Fruit fly (Drosophila melanogaster) whole organism, embryonic: ENCODE measurements around the gene CG43120.

Experiments
- Ada2b ChIP-seq: fragments of 200-800 bp; sonication (Bioruptor generic); IDR thresholded peaks from 2 replicates; pipeline ENCODE4 v1.3.6; 2022; ENCODE audit warnings: missing biosample characterization, missing genetic modification characterization
- Atf-2 ChIP-seq: fragments of 200-800 bp; sonication (Bioruptor generic); optimal IDR thresholded peaks from 2 replicates; lab custom pipeline; 2016; ENCODE audit warnings: missing biosample characterization, missing genetic modification characterization
- B-H1 ChIP-seq: fragments of 200-800 bp; sonication (Bioruptor generic); IDR thresholded peaks from 3 replicates; pipeline ENCODE4 v1.3.6; 2022; ENCODE audit warnings: missing biosample characterization, missing genetic modification characterization
- BEAF-32 ChIP-seq: fragments of 200-800 bp; sonication (Bioruptor generic); optimal IDR thresholded peaks from 3 replicates; lab custom pipeline; 2017; ENCODE audit warnings: missing biosample characterization, missing genetic modification characterization, mild to moderate bottlenecking, moderate library complexity, missing genetic modification reagents
- C15 ChIP-seq: fragments of 200-800 bp; sonication (Bioruptor generic); IDR thresholded peaks from 3 replicates; pipeline ENCODE4 v1.3.6; 2022; ENCODE audit warnings: missing biosample characterization, missing genetic modification characterization
- CG1024 ChIP-seq: fragments of 200-800 bp; sonication (Bioruptor generic); IDR thresholded peaks from 2 replicates; pipeline ENCODE4 v1.3.6; 2022; ENCODE audit warnings: missing biosample characterization, missing genetic modification characterization
- CG10431 ChIP-seq: fragments of 200-800 bp; sonication (Bioruptor generic); optimal IDR thresholded peaks from 3 replicates; lab custom pipeline; 2018; ENCODE audit warnings: missing biosample characterization, mild to moderate bottlenecking, missing genetic modification characterization
- CG10654 ChIP-seq: fragments of 200-800 bp; sonication (Bioruptor generic); optimal IDR thresholded peaks from 2 replicates; lab custom pipeline; 2016; ENCODE audit warnings: missing biosample characterization, missing genetic modification characterization
- CG11695 ChIP-seq: fragments of 200-800 bp; sonication (Bioruptor generic); IDR thresholded peaks from 3 replicates; pipeline ENCODE4 v1.3.6; 2022; ENCODE audit warnings: missing biosample characterization, missing genetic modification characterization
- CG12104 ChIP-seq: fragments of 200-800 bp; sonication (Bioruptor generic); optimal IDR thresholded peaks from 3 replicates; lab custom pipeline; 2016; ENCODE audit warnings: missing biosample characterization, missing genetic modification characterization
- CG13287 ChIP-seq: fragments of 200-800 bp; sonication (Bioruptor generic); IDR thresholded peaks from 2 replicates; pipeline ENCODE4 v1.3.6; 2022; ENCODE audit warnings: missing biosample characterization, missing genetic modification characterization; ENCODE audit not compliant: partially characterized antibody
- CG14965 ChIP-seq: fragments of 200-800 bp; sonication (Bioruptor generic); optimal IDR thresholded peaks from 2 replicates; lab custom pipeline; 2016; ENCODE audit warnings: missing biosample characterization, missing genetic modification characterization, borderline replicate concordance
- CG15011 ChIP-seq: fragments of 200-800 bp; sonication (Bioruptor generic); optimal IDR thresholded peaks from 3 replicates; lab custom pipeline; 2018; ENCODE audit warnings: missing biosample characterization, mild to moderate bottlenecking, missing genetic modification characterization
- CG1647 ChIP-seq: fragments of 200-800 bp; sonication (Bioruptor generic); optimal IDR thresholded peaks from 3 replicates; lab custom pipeline; 2016; ENCODE audit warnings: missing biosample characterization, missing genetic modification characterization
- CG17186 ChIP-seq: fragments of 200-800 bp; sonication (Bioruptor generic); optimal IDR thresholded peaks from 3 replicates; lab custom pipeline; 2017; ENCODE audit warnings: missing biosample characterization, missing genetic modification reagents, missing genetic modification characterization
- CG17361 ChIP-seq: fragments of 200-800 bp; sonication (Bioruptor generic); IDR thresholded peaks from 3 replicates; pipeline ENCODE4 v1.3.6; 2022; ENCODE audit warnings: missing biosample characterization, missing genetic modification characterization
- CG18011 ChIP-seq: fragments of 200-800 bp; sonication (Bioruptor generic); optimal IDR thresholded peaks from 2 replicates; lab custom pipeline; 2017; ENCODE audit warnings: missing biosample characterization, missing genetic modification characterization, mild to moderate bottlenecking, moderate library complexity, missing genotype
- CG18476 ChIP-seq: fragments of 200-800 bp; sonication (Bioruptor generic); optimal IDR thresholded peaks from 2 replicates; lab custom pipeline; 2016; ENCODE audit warnings: missing biosample characterization, mild to moderate bottlenecking, missing genetic modification characterization
- CG30020 ChIP-seq: fragments of 200-800 bp; optimal IDR thresholded peaks from 2 replicates; lab custom pipeline; 2019; ENCODE audit warnings: missing biosample characterization, mild to moderate bottlenecking, missing genetic modification characterization, moderate library complexity
- CG31388 ChIP-seq: fragments of 200-800 bp; sonication (Bioruptor generic); optimal IDR thresholded peaks from 2 replicates; lab custom pipeline; 2016; ENCODE audit warnings: missing biosample characterization, missing genetic modification characterization
- CG4424 ChIP-seq: fragments of 200-800 bp; sonication (Bioruptor generic); optimal IDR thresholded peaks from 3 replicates; lab custom pipeline; 2016; ENCODE audit warnings: missing biosample characterization, missing genetic modification characterization
- CG6272 ChIP-seq: fragments of 200-800 bp; sonication (Bioruptor generic); IDR thresholded peaks from 2 replicates; pipeline ENCODE4 v1.3.6; 2022; ENCODE audit warnings: missing biosample characterization, missing genetic modification characterization
- CG8478 ChIP-seq: fragments of >200 bp; optimal IDR thresholded peaks from 2 replicates; lab custom pipeline; 2018
- CG9609 ChIP-seq: fragments of 200-800 bp; sonication (Bioruptor generic); optimal IDR thresholded peaks from 3 replicates; lab custom pipeline; 2016; ENCODE audit warnings: missing biosample characterization, missing genetic modification characterization
- CG9817 ChIP-seq: fragments of 200-800 bp; sonication (Bioruptor generic); optimal IDR thresholded peaks from 2 replicates; lab custom pipeline; 2018; ENCODE audit warnings: missing biosample characterization, mild to moderate bottlenecking, missing genetic modification characterization, moderate library complexity
- Ets97D ChIP-seq: fragments of 200-800 bp; sonication (Bioruptor generic); optimal IDR thresholded peaks from 3 replicates; lab custom pipeline; 2016; ENCODE audit warnings: missing biosample characterization, missing genetic modification characterization
- Gug ChIP-seq: fragments of 200-800 bp; sonication (Bioruptor generic); IDR thresholded peaks from 4 replicates; pipeline ENCODE4 v1.3.6; 2022; ENCODE audit warnings: missing biosample characterization, missing genetic modification characterization
- Jarid2 ChIP-seq: fragments of 200-800 bp; sonication (Bioruptor generic); optimal IDR thresholded peaks from 3 replicates; lab custom pipeline; 2017; ENCODE audit warnings: mild to moderate bottlenecking, missing biosample characterization, missing genetic modification reagents, missing genetic modification characterization
- MTF-1 ChIP-seq: fragments of 200-800 bp; sonication (Bioruptor generic); optimal IDR thresholded peaks from 2 replicates; lab custom pipeline; 2018; ENCODE audit warnings: missing biosample characterization, mild to moderate bottlenecking, missing genetic modification characterization, borderline replicate concordance
- Meics ChIP-seq: fragments of 200-800 bp; sonication (Bioruptor generic); optimal IDR thresholded peaks from 2 replicates; lab custom pipeline; 2017; ENCODE audit warnings: missing biosample characterization, mild to moderate bottlenecking, missing genetic modification characterization
- Nf-YA ChIP-seq: fragments of 200-800 bp; sonication (Bioruptor generic); IDR thresholded peaks from 2 replicates; pipeline ENCODE4 v1.3.6; 2022; ENCODE audit warnings: missing biosample characterization, missing genetic modification characterization
- Ssrp ChIP-seq: fragments of 200-800 bp; sonication (Bioruptor generic); optimal IDR thresholded peaks from 2 replicates; lab custom pipeline; 2018; ENCODE audit warnings: missing biosample characterization, mild to moderate bottlenecking, missing genetic modification characterization, moderate library complexity
- TFAM ChIP-seq: fragments of 200-800 bp; sonication (Bioruptor generic); optimal IDR thresholded peaks from 2 replicates; lab custom pipeline; 2017; ENCODE audit warnings: missing biosample characterization, missing genetic modification characterization, inconsistent platforms
- Taf1 ChIP-seq: fragments of 200-800 bp; sonication (Bioruptor generic); IDR thresholded peaks from 2 replicates; pipeline ENCODE4 v1.3.6; 2022; ENCODE audit warnings: missing biosample characterization, missing genetic modification characterization
- Tbp ChIP-seq: fragments of >200 bp; optimal IDR thresholded peaks from 2 replicates; lab custom pipeline; 2018; ENCODE audit warnings: missing biosample characterization, missing genetic modification characterization
- Usf ChIP-seq: fragments of 200-800 bp; sonication (Bioruptor generic); optimal IDR thresholded peaks from 2 replicates; lab custom pipeline; 2017; ENCODE audit warnings: missing genotype, missing biosample characterization, missing genetic modification characterization
- al ChIP-seq: fragments of 200-800 bp; sonication (Bioruptor generic); IDR thresholded peaks from 2 replicates; pipeline ENCODE4 v1.3.6; 2022; ENCODE audit warnings: missing biosample characterization, missing genetic modification characterization
- ap ChIP-seq: fragments of 200-800 bp; sonication (Bioruptor generic); IDR thresholded peaks from 2 replicates; pipeline ENCODE4 v1.3.6; 2022; ENCODE audit warnings: missing biosample characterization, missing genetic modification characterization
- bsh ChIP-seq, 2 experiments: fragments of 200-800 bp; sonication (Bioruptor generic); optimal IDR thresholded peaks; 2 replicates each; lab custom pipeline; 2017 to 2018; ENCODE audit warnings: mild to moderate bottlenecking in 2 of 2, missing biosample characterization in 2 of 2, missing genetic modification characterization in 2 of 2, moderate library complexity in 1 of 2
- crol ChIP-seq: fragments of 200-800 bp; sonication (Bioruptor generic); IDR thresholded peaks from 2 replicates; pipeline ENCODE4 v1.3.6; 2022; ENCODE audit warnings: missing biosample characterization, missing genetic modification characterization
- emc ChIP-seq: fragments of 200-800 bp; sonication (Bioruptor generic); optimal IDR thresholded peaks from 2 replicates; lab custom pipeline; 2016; ENCODE audit warnings: missing biosample characterization, missing genetic modification characterization
- fd102C ChIP-seq: fragments of 200-800 bp; sonication (Bioruptor generic); optimal IDR thresholded peaks from 2 replicates; lab custom pipeline; 2018; ENCODE audit warnings: missing biosample characterization, mild to moderate bottlenecking, missing genetic modification characterization, moderate library complexity
- ken ChIP-seq: fragments of 200-800 bp; sonication (Bioruptor generic); IDR thresholded peaks from 3 replicates; pipeline ENCODE4 v1.3.6; 2022; ENCODE audit warnings: missing biosample characterization, missing genetic modification characterization
- kni ChIP-seq: fragments of 200-800 bp; sonication (Bioruptor generic); optimal IDR thresholded peaks from 3 replicates; lab custom pipeline; 2017; ENCODE audit warnings: mild to moderate bottlenecking, missing biosample characterization, missing genetic modification reagents, missing genetic modification characterization
- lab ChIP-seq: fragments of 200-800 bp; sonication (Bioruptor generic); optimal IDR thresholded peaks from 3 replicates; lab custom pipeline; 2017; ENCODE audit warnings: missing biosample characterization, missing genetic modification characterization, mild to moderate bottlenecking, moderate library complexity, missing genetic modification reagents
- mirr ChIP-seq: fragments of 200-800 bp; sonication (Bioruptor generic); optimal IDR thresholded peaks from 3 replicates; lab custom pipeline; 2018; ENCODE audit warnings: missing biosample characterization, mild to moderate bottlenecking, missing genetic modification characterization
- repo ChIP-seq: fragments of 200-800 bp; sonication (Bioruptor generic); optimal IDR thresholded peaks from 2 replicates; lab custom pipeline; 2016; ENCODE audit warnings: missing biosample characterization, missing genetic modification characterization
- stc ChIP-seq: fragments of 200-800 bp; sonication (Bioruptor generic); IDR thresholded peaks from 2 replicates; pipeline ENCODE4 v1.3.6; 2022; ENCODE audit warnings: missing biosample characterization, missing genetic modification characterization
- toy ChIP-seq: fragments of 200-800 bp; sonication (Bioruptor generic); IDR thresholded peaks from 2 replicates; pipeline ENCODE4 v1.3.6; 2022; ENCODE audit warnings: missing biosample characterization, missing genetic modification characterization
- trh ChIP-seq: fragments of 200-800 bp; sonication (Bioruptor generic); optimal IDR thresholded peaks from 2 replicates; lab custom pipeline; 2016; ENCODE audit warnings: missing biosample characterization, missing genetic modification characterization
- unc-4 ChIP-seq: fragments of 200-800 bp; sonication (Bioruptor generic); IDR thresholded peaks from 2 replicates; pipeline ENCODE4 v1.3.6; 2022; ENCODE audit warnings: missing biosample characterization, missing genetic modification characterization; ENCODE audit not compliant: partially characterized antibody
- vvl ChIP-seq: fragments of 200-800 bp; sonication (Bioruptor generic); IDR thresholded peaks from 2 replicates; pipeline ENCODE4 v1.3.6; 2022; ENCODE audit warnings: missing biosample characterization, missing genetic modification characterization

CG43120 gene

dm6 chr3L:14335880-14336279 lies 45.8 kb upstream of the CG43120 start (continued):
- TF ChIP-seq CG14965: no peak
- peak; percentile 1 for TF ChIP-seq CG9817 (tag; lab: Kevin White, UChicago)
- TF ChIP-seq CG9609 (GFP tag; lab: Kevin White, UChicago): no peak
- TF ChIP-seq CG10654 (GFP tag; lab: Kevin White, UChicago): peak; percentile 30
- peak; percentile 66 for TF ChIP-seq toy (GFP tag; lab: Robert Waterston, UW)
- TF ChIP-seq Taf1 (GFP tag; lab: Robert Waterston, UW): peak; percentile 78
- no peak for TF ChIP-seq Atf-2 (GFP tag; lab: Kevin White, UChicago)
- no peak for TF ChIP-seq stc (GFP tag; lab: Robert Waterston, UW)
- no peak for TF ChIP-seq fd102C
- peak; percentile 55; the same call in 2 of the 3 replicates for TF ChIP-seq B-H1 (GFP tag; lab: Robert Waterston, UW)
- no peak for TF ChIP-seq Ssrp (tag; lab: Kevin White, UChicago)
- peak; percentile 72 for TF ChIP-seq CG11695 (GFP tag; lab: Robert Waterston, UW)
- TF ChIP-seq CG13287 (GFP tag; lab: Robert Waterston, UW): no peak
- no peak for TF ChIP-seq CG31388 (GFP tag; lab: Kevin White, UChicago)
- TF ChIP-seq lab (GFP tag; lab: Kevin White, UChicago): peak; percentile 66
- TF ChIP-seq CG30020 (tag; lab: Kevin White, UChicago): no peak
- no peak for TF ChIP-seq CG10431 (GFP tag; lab: Kevin White, UChicago)
- no peak for TF ChIP-seq Tbp (GFP tag; lab: Kevin White, UChicago)
- TF ChIP-seq CG18476 (GFP tag; lab: Kevin White, UChicago): peak; percentile 51
- TF ChIP-seq al (GFP tag; lab: Robert Waterston, UW): peak; percentile 87
- no peak for TF ChIP-seq CG17186 (GFP tag; lab: Kevin White, UChicago)
- no peak for TF ChIP-seq ap (GFP tag; lab: Robert Waterston, UW)
- peak; percentile 10 for TF ChIP-seq CG1647
- TF ChIP-seq trh (GFP tag; lab: Kevin White, UChicago): no peak
- peak; percentile 40; the same call in 2 of the 3 replicates for TF ChIP-seq CG17361 (GFP tag; lab: Robert Waterston, UW)
- no peak for TF ChIP-seq repo (GFP tag; lab: Kevin White, UChicago)
- no peak for TF ChIP-seq Usf (GFP tag; lab: Kevin White, UChicago)
- TF ChIP-seq Ada2b (GFP tag; lab: Robert Waterston, UW): peak; percentile 68
- TF ChIP-seq bsh (GFP tag; optimal IDR thresholded peaks at IDR 0.05; lab: Kevin White, UChicago): peak in 1 of 2 experiments; percentile 62
- no peak for TF ChIP-seq MTF-1
- no peak for TF ChIP-seq BEAF-32
- TF ChIP-seq Nf-YA (GFP tag; lab: Robert Waterston, UW): no peak
- TF ChIP-seq Gug (GFP tag; lab: Robert Waterston, UW): peak; percentile 46; the same call in 2 of the 4 replicates
- TF ChIP-seq C15 (GFP tag; lab: Robert Waterston, UW): peak; percentile 56; the same call in 1 of the 3 replicates
- peak; percentile 70 for TF ChIP-seq CG4424 (GFP tag; lab: Kevin White, UChicago)
- TF ChIP-seq CG6272: no peak; the same call in 1 of the 2 replicates
- no peak for TF ChIP-seq CG8478 (lab: Kevin White, UChicago)
- TF ChIP-seq Meics (GFP tag; lab: Kevin White, UChicago): peak; percentile 66
- TF ChIP-seq kni (GFP tag; lab: Kevin White, UChicago): no peak
- peak; percentile 21 for TF ChIP-seq CG12104 (GFP tag; lab: Kevin White, UChicago)
- no peak for TF ChIP-seq CG18011 (GFP tag; lab: Kevin White, UChicago)
- TF ChIP-seq crol: no peak
- peak; percentile 26 for TF ChIP-seq Ets97D (GFP tag; lab: Kevin White, UChicago)
- no peak for TF ChIP-seq TFAM (GFP tag; lab: Kevin White, UChicago)
- no peak for TF ChIP-seq unc-4 (GFP tag; lab: Robert Waterston, UW)
- no peak for TF ChIP-seq mirr (GFP tag; lab: Kevin White, UChicago)
- TF ChIP-seq ken (GFP tag; lab: Robert Waterston, UW): no peak
- no peak for TF ChIP-seq emc (GFP tag; lab: Kevin White, UChicago)
- TF ChIP-seq CG15011 (GFP tag; lab: Kevin White, UChicago): no peak
- TF ChIP-seq Jarid2 (GFP tag; lab: Kevin White, UChicago): no peak
- TF ChIP-seq vvl: peak; percentile 75
- no peak for TF ChIP-seq CG1024
